Fruit fly (Drosophila melanogaster) Kc167 (cell line): Measurements from ENCODE around the gene CG5177.

Source experiments
- Myc ChIP-seq: fragments of >200 bp; optimal IDR thresholded peaks from 2 replicates; lab custom pipeline; 2017; ENCODE audit warnings: missing external identifiers
- Sin3A ChIP-seq: fragments of >200 bp; optimal IDR thresholded peaks from 2 replicates; lab custom pipeline; 2018; ENCODE audit warnings: missing external identifiers
- h ChIP-seq: fragments of >200 bp; optimal IDR thresholded peaks from 3 replicates; lab custom pipeline; 2018; ENCODE audit warnings: missing external identifiers
- insv ChIP-seq: fragments of >200 bp; optimal IDR thresholded peaks from 3 replicates; lab custom pipeline; 2018; ENCODE audit warnings: missing external identifiers
- psq ChIP-seq: fragments of >200 bp; optimal IDR thresholded peaks from 2 replicates; lab custom pipeline; 2017; ENCODE audit warnings: missing external identifiers
- ttk ChIP-seq: sonication (Bioruptor generic); optimal IDR thresholded peaks from 2 replicates; lab custom pipeline; 2017; ENCODE audit warnings: missing external identifiers

Gene CG5177

DNA sequence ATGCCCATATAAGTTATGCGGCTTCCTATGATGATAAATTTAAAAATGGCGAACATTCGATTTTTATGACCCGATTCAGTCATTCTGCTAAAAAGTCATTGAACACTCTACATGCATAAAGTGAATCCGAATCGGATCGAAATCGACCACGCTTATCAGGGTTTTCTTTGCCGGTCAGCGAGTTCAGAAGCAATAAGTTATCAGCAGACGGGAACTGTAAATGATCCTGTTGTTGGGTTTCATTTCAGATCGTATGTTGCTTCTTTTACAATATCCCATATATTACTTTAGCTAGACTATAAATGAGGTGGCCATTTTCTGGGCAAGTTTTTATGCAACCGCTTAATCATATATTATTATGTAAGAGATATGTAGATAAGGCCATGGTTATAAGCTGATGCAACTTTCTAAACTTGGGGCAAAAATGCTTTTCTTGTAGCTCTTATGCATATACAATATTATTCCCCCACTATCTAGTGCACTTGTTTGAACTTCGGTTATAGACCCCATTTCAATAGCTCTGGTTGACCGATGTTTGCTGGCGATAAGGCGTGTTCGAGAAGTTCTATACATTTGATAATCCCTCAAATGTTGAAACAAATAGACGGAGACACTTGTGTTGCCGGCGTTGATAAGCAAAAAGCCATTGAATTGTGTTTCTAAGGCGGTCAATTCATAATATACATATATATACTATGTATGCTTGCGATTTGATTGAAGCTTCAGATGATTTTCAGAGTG lies 27.0 kb downstream of the CG5177 start:
- no peak for TF ChIP-seq ttk
- no peak for TF ChIP-seq h (lab: Kevin White, UChicago)
- no peak for TF ChIP-seq psq (lab: Kevin White, UChicago)
- no peak for TF ChIP-seq insv (lab: Kevin White, UChicago)
- TF ChIP-seq Myc = no peak
- no peak for TF ChIP-seq Sin3A

DNA sequence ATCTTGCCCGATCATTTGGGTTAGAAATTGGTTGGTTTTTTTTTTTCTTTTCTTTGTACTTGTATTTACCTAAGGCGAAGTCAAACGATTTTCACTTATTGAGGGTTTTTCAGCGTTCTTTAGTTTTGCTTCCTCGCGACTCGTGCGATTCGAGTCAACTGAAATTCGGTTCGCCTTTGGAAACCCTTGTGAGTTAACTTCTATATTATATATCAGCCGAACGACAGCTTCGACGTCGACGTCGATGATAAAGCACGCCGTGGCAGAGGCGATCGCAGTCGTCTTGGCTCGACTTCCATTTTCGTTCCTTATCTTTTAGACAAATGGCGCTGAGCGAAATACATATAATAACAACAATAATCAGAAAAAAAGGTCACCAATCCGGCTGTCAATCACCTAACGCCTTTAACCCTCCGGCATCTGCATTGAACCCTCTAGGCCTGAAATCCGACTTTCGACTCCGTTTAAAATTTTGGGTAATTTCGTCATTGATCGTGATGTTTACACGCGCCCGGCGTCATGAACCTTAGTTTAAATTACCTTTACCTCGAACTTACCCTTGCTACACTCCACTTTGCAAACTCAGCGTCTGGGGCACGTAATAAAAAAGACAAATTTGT lies 28.4 kb downstream of the CG5177 start, which contains the start of gene CG5958:
Gene CG5958 (minus strand): TSS at position 180 of the 620 bp plus-strand sequence.
- TF ChIP-seq h (lab: Kevin White, UChicago) (no peak), Sin3A (no peak), ttk (no peak), psq (lab: Kevin White, UChicago) (no peak), insv (lab: Kevin White, UChicago) (no peak), Myc (no peak)

DNA sequence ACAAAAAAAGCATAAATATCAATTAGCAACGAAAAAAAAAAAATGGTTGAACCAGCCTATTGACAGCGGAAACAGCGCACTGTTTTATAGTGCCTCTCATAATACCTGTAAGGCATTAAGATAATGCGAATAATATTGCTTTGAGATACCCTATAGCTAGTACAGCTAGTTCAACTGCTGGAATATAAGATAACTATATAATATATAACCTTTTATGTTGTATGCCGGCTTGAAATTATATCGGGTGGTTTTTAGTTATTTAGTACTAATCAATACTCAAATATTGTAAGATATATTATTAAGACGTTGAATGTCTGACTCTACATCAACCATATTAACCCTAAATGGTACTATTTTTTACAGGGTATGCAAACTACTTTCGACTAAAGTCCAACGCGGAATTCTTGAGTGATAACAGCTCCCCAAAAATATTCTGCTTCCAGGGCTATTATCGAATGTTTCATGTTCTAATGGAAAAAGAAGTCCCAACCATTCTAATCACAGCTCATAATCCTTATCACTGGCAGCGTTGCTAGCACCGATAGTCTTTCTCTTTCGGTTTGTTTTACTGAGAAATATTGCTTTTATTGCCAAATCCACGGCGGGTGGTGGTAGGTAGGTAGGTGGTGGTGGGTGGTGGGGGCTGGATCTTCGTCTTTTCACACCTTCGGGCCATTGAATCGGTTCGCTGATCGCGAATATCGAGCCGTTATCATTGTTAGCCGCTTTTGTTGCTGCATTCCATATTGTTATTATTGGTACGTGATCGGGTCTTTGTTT lies 29.1 kb downstream of the CG5177 start:
- TF ChIP-seq Sin3A (no peak), ttk (no peak), insv (lab: Kevin White, UChicago) (no peak), Myc (no peak), psq (lab: Kevin White, UChicago) (no peak), h (lab: Kevin White, UChicago) (no peak)

DNA sequence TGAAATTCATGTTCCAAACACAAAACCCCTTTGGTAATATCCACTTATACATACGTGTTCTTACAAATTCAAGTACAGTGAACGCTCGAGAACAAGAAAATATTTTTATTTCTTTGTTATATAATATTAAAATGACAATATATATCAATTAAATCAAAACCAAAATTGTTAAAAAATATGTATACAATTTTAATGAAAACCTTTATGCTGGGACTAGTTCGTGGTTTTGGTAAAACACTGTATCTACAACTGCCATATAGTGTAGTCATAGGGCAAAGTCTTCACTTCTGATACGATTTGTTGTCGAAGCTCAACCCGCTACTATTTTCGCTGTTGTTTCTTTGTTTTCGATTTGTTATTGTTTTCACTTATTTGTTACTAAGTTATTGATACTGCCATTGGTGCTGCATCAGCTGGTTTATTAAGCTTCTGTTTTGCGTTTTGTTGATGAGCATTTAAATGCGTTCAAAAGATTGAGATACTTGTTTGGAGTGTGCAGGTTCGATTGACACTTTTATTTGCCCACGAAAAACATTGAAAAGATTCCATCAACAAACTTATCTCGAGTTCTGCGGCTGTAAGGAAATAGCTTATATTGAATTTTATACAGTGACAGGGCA lies 29.8 kb downstream of the CG5177 start:
- TF ChIP-seq h (lab: Kevin White, UChicago) = no peak
- no peak for TF ChIP-seq insv (lab: Kevin White, UChicago)
- TF ChIP-seq Myc = no peak
- TF ChIP-seq Sin3A = no peak
- no peak for TF ChIP-seq psq (lab: Kevin White, UChicago)
- TF ChIP-seq ttk = no peak

DNA sequence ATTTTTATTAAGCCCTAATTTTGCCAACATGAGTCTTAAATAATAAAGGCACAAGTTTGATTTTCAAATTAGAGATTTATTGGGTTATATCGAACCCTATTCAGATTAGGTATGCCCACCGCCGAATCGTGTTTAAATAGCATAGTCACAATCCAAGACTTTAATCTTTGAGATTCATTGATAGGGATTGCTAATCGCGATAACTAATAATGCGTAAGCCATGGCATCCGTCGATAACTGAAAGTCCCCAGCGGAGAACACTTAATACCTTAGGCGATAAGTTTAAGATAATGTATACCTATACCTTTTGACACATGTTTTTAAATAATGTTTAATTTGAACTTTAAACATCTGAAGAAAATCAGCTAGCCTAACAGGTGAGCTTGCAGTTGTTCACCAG lies 30.4 kb downstream of the CG5177 start:
- no peak for TF ChIP-seq psq (lab: Kevin White, UChicago)
- no peak for TF ChIP-seq Sin3A
- no peak for TF ChIP-seq ttk
- no peak for TF ChIP-seq h (lab: Kevin White, UChicago)
- TF ChIP-seq Myc = no peak
- no peak for TF ChIP-seq insv (lab: Kevin White, UChicago)

DNA sequence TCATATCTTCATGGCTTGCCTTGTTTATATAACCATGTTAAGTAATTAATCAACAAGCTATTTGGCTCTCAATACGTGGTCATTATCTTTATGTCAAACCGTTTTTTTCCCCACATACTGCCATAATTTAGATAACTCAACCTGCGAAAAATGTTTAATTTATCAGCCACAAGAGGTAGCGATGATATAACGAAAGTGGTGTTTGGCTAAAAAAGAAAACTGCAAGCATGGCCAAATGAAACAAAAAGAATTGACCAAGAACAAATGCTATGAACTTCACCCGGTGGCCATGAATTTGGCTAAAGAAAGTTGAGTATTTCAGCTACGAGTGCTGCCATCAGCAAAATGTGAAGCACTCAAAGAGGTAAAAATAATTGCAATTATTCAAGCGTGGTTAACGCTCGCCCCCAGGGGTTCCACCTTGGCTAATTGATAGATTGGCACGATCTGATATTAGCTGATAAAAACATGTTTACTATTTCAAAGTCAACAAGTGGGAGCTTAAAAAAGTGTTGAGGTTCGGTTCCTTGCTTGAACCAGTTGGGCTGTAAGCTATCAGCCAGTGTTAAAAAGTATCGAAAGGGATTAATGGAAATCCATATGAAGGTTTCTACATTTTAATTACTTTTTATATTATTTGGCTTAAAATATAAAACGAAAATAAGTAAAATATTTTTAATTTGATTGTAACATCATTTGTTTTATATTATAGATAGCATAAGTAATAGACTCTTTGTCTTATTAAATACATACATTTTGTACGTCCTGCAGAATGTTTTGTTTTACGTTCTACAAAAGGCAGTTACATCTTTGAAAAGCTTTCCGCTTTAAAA lies 31.7 kb downstream of the CG5177 start:
- TF ChIP-seq insv (lab: Kevin White, UChicago) (no peak), h (lab: Kevin White, UChicago) (no peak), ttk (no peak), Sin3A (no peak), Myc (no peak), psq (lab: Kevin White, UChicago) (no peak)

DNA sequence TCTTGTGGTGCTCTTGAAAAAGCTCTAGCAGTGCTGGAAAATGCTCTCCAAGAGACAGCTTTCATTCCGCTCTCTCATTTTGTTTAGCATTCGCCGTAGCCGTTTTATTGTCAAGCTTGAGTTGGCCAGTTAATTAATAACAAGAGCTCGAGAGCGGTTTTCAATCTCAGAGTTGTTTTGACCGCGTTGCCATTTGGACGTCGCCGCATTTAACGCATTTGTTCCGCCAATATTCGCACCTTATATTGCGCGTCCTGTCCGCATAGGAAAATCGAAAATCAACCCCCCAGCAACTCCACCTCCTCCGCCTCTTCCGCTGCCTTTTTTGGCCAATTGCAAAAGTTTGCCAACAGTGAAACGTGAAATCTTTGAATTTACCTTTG lies 32.3 kb downstream of the CG5177 start, which contains the start of gene CG5973:
Gene CG5973 (plus strand): TSS at position 168 of the 383 bp plus-strand sequence.
- no peak for TF ChIP-seq Myc
- TF ChIP-seq insv (lab: Kevin White, UChicago) = no peak
- no peak for TF ChIP-seq h (lab: Kevin White, UChicago)
- TF ChIP-seq Sin3A = no peak
- no peak for TF ChIP-seq psq (lab: Kevin White, UChicago)

DNA sequence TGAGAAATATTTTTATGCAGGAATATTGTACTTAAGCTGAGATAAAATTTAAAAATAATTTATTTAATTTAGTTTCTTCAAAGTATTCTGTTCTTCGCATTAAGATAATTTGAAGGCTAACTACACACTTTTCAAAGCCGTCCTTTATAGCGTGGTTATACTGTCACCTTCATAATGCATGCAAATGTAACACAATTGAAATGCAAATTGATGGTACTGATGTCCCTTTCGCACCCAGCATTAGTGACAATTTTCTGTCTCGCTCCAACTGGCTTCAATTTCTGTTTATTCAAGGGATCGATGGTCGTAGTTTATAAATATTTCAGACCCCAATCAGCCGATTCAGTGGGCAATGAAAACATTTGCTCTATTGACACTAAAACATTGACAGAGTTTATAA lies 33.5 kb downstream of the CG5177 start:
- TF ChIP-seq psq (lab: Kevin White, UChicago) (no peak), insv (lab: Kevin White, UChicago) (no peak), Sin3A (no peak), h (lab: Kevin White, UChicago) (no peak)

DNA sequence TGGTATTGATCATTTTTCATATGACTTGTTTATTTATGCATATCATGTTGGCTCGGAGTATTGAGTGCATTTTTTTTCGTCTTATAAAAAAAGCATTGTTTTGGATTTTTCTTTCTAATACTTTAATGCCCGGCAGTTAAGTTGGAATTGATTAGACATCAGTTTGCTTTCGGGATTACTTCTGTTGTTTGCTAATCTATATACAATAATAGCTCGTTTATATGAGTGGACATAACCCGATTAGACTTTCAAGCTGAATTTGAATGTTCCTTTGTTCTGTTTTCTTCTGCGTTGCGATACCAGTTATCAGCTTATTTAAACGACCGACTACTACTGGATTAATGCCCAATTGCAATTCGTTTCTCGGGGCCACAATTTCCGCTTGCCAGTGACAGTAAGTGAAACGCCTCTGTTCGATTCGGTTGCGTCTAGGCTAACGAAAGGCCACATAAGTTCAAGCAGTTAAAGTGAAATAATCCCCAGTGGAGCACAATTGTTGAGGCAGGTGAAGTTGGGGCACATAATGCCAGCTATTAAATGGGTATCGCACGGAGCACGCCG lies 35.5 kb downstream of the CG5177 start:
- no peak for TF ChIP-seq h (lab: Kevin White, UChicago)
- no peak for TF ChIP-seq ttk
- TF ChIP-seq Sin3A = no peak
- TF ChIP-seq Myc = no peak
- no peak for TF ChIP-seq insv (lab: Kevin White, UChicago)
- TF ChIP-seq psq (lab: Kevin White, UChicago) = no peak

DNA sequence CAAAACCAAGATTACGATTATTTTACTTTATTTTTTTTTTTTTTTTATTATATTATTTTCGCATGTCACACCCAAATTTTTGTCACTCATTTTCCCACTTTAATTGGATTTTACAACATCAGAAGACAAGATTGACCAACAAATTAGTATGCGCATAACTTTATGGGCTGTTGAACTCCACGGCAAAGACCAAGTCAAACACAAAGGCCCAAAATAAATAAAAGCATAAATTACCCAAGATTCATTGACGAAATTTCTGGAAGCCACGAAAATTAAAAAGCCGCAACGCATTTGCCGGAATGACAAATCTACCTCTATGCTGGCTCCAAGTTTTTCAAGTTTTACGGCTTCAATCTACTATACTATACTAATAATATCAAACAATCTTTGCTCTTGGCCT lies 37.1 kb downstream of the CG5177 start:
- TF ChIP-seq ttk (no peak), Sin3A (no peak), insv (lab: Kevin White, UChicago) (no peak), psq (lab: Kevin White, UChicago) (no peak), h (lab: Kevin White, UChicago) (no peak), Myc (no peak)

DNA sequence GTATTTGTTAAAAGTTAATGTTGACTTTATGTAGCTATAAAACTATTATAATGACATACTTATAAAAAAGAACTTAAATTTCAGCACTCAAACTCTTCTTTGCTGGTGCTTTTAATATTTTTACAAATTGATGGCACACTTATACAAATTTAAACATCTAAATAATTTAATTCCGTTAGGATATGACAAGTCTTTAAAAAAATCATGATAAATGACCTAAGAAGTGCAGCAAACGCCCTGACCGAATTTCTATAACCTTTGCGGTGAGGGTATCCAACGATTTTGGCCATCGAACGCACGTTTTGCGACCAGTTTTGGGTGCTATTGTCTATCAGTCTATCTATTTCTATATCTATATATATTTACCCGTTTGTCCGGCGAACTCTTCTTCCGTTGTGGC lies 37.9 kb downstream of the CG5177 start:
- TF ChIP-seq Sin3A (no peak), psq (lab: Kevin White, UChicago) (no peak), Myc (no peak), insv (lab: Kevin White, UChicago) (no peak), h (lab: Kevin White, UChicago) (no peak), ttk (no peak)
